Fruit fly (Drosophila melanogaster): ENCODE results near the gene CG34164.

CG34164 gene

dm6 chr2L:12006397-12007330 lies 49.5 kb upstream of the CG34164 start (continued):
- TF ChIP-seq croc (GFP tag; conservative IDR thresholded peaks at IDR 0.05) (peak; percentile 92), Hr3 (GFP tag; optimal IDR thresholded peaks at IDR 0.05) (peak; percentile 97), CG7928 (GFP tag; optimal IDR thresholded peaks at IDR 0.05) (peak; percentile 73), en (GFP tag; optimal IDR thresholded peaks at IDR 0.05) (peak; percentile 51), Optix (GFP tag; IDR thresholded peaks at IDR 0.05) (no peak), ci (GFP tag; IDR thresholded peaks at IDR 0.05) (no peak), ssp (GFP tag; IDR thresholded peaks at IDR 0.05) (no peak), CG3838 (GFP tag; optimal IDR thresholded peaks at IDR 0.05) (peak; percentile 99), gcm (GFP tag; optimal IDR thresholded peaks at IDR 0.05) (peak; percentile 96), NC2α (GFP tag; optimal IDR thresholded peaks at IDR 0.05) (peak; percentile 0), lola (GFP tag; optimal IDR thresholded peaks at IDR 0.05) (peak in 1 of 3 experiments; percentile 98), Hey (tag; optimal IDR thresholded peaks at IDR 0.05) (peak; percentile 31), CG4328 (GFP tag; optimal IDR thresholded peaks at IDR 0.05) (peak; percentile 94), ac (GFP tag; optimal IDR thresholded peaks at IDR 0.05) (peak; percentile 37), Ssrp (tag; optimal IDR thresholded peaks at IDR 0.05) (peak; percentile 96), kay (GFP tag; optimal IDR thresholded peaks at IDR 0.05) (peak; percentile 90), pita (GFP tag; optimal IDR thresholded peaks at IDR 0.05) (no peak), CG33213 (GFP tag; optimal IDR thresholded peaks at IDR 0.05) (peak; percentile 24), Bteb2 (GFP tag; optimal IDR thresholded peaks at IDR 0.05) (peak; percentile 30), CG18764 (GFP tag; optimal IDR thresholded peaks at IDR 0.05) (peak; percentile 74), CG17359 (tag; optimal IDR thresholded peaks at IDR 0.05) (peak; percentile 90), pum (GFP tag; optimal IDR thresholded peaks at IDR 0.05) (peak; percentile 62), CG18619 (GFP tag; optimal IDR thresholded peaks at IDR 0.05) (peak; percentile 97), sr (GFP tag; IDR thresholded peaks at IDR 0.05) (no peak), CG17802 (tag; optimal IDR thresholded peaks at IDR 0.05) (peak; percentile 53), C15 (GFP tag; IDR thresholded peaks at IDR 0.05) (no peak), CG2116 (GFP tag; optimal IDR thresholded peaks at IDR 0.05) (peak; percentile 72), Pdp1 (GFP tag; optimal IDR thresholded peaks at IDR 0.05) (peak in 1 of 2 experiments; percentile 83), CG3407 (GFP tag; optimal IDR thresholded peaks at IDR 0.05) (peak; percentile 86), CG18599 (GFP tag; optimal IDR thresholded peaks at IDR 0.05) (peak; percentile 96), luna (GFP tag; optimal IDR thresholded peaks at IDR 0.05) (peak; percentile 32), CG11696 (GFP tag; IDR thresholded peaks at IDR 0.05) (no peak), Ptx1 (GFP tag; IDR thresholded peaks at IDR 0.05) (no peak), Gsc (GFP tag; IDR thresholded peaks at IDR 0.05) (no peak), CG9797 (GFP tag; optimal IDR thresholded peaks at IDR 0.05) (peak; percentile 20), eve (GFP tag; optimal IDR thresholded peaks at IDR 0.05) (no peak), dmrt11E (tag; optimal IDR thresholded peaks at IDR 0.05) (peak; percentile 97), pzg (GFP tag; optimal IDR thresholded peaks at IDR 0.05) (no peak), CG4360 (GFP tag; IDR thresholded peaks at IDR 0.05) (no peak), sc (optimal IDR thresholded peaks at IDR 0.05) (no peak), sc (GFP tag; optimal IDR thresholded peaks at IDR 0.05) (peak; percentile 92), Ada2b (GFP tag; IDR thresholded peaks at IDR 0.05) (no peak), Dref (GFP tag; IDR thresholded peaks at IDR 0.05) (no peak), peb (GFP tag; IDR thresholded peaks at IDR 0.05) (no peak), tll (GFP tag; optimal IDR thresholded peaks at IDR 0.05) (no peak), CG10543 (GFP tag; optimal IDR thresholded peaks at IDR 0.05) (peak; percentile 31), sna (GFP tag; IDR thresholded peaks at IDR 0.05; ENCODE audit: partially characterized antibody) (no peak), az2 (GFP tag; optimal IDR thresholded peaks at IDR 0.05) (peak; percentile 91), CG2120 (GFP tag; optimal IDR thresholded peaks at IDR 0.05) (peak; percentile 82)
